Worm (Caenorhabditis elegans) whole organism, L4/young adult: ENCODE measurements around the gene D2096.9.

Source experiments
- W03F9.2 ChIP-seq: fragments of 150-350 bp; optimal IDR thresholded peaks from 2 replicates; lab custom pipeline; 2014; ENCODE audit warnings: missing biosample characterization, missing genetic modification characterization
- dao-5 ChIP-seq: sonication (generic microtip); optimal IDR thresholded peaks from 2 replicates; lab custom pipeline; 2016; ENCODE audit warnings: missing genotype, missing genetic modification characterization, moderate library complexity, missing compliant biosample characterization
- him-1 ChIP-seq: sonication (generic microtip); optimal IDR thresholded peaks from 2 replicates; lab custom pipeline; 2016; ENCODE audit warnings: missing genotype, missing genetic modification reagents, missing genetic modification characterization, missing compliant biosample characterization

DNA sequence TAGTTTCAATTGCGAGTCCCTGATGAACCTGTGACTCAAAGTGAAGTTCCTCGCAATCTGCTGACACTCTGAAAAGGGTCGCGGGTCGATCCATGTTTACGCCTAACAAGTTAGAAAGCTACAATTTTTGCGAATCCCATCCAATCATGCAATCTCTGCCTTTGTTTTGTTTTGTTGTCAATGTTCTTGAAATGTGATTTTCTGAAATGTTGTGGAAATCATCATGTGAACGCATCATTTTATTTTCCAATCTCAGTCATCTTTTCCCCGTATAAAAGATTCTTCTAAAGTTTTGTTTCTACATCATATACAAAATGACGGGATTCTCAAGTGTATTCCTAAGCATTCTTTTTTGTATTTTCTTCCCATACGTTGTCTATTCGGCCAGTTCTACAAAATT, 34.5 kb downstream of the D2096.9 start, which contains the start of gene F17E9.4:
- TF ChIP-seq dao-5 (tag; lab: Kevin White, UChicago) (no peak), him-1 (tag; lab: Kevin White, UChicago) (no peak), W03F9.2 (tag; lab: Kevin White, UChicago) (no peak)
